Worm (Caenorhabditis elegans): ENCODE measurements around the gene H25K10.2.

Gene H25K10.2

ce11 chrIV:16238555-16238954 lies 27.7 kb upstream of the H25K10.2 start, which contains the start of gene srw-61:
srw-61 (minus strand) TSS chrIV:16238655.
- TF ChIP-seq npax-4 (tag; optimal IDR thresholded peaks at IDR 0.05) (no peak), nhr-11 (tag; optimal IDR thresholded peaks at IDR 0.05) (no peak), tbx-7 (tag; optimal IDR thresholded peaks at IDR 0.05) (no peak), Y22D7AL.16 (tag; optimal IDR thresholded peaks at IDR 0.05) (no peak), dmd-4 (tag; optimal IDR thresholded peaks at IDR 0.05; ENCODE audit: borderline replicate concordance) (no peak)

- no peak for TF ChIP-seq ceh-31 (tag; optimal IDR thresholded peaks at IDR 0.05)
- no peak for TF ChIP-seq fax-1 (tag; optimal IDR thresholded peaks at IDR 0.05)
- no peak for TF ChIP-seq unc-86 (tag; optimal IDR thresholded peaks at IDR 0.05)
- TF ChIP-seq sox-2 (GFP tag; IDR thresholded peaks at IDR 0.05), result no peak
- no peak for TF ChIP-seq lim-6 (tag; optimal IDR thresholded peaks at IDR 0.05)
- no peak for TF ChIP-seq hlh-30 (tag; optimal IDR thresholded peaks at IDR 0.05; ENCODE audit: insufficient read depth)
- TF ChIP-seq Y22D7AL.16 (tag; optimal IDR thresholded peaks at IDR 0.05), result no peak
- no peak for TF ChIP-seq ceh-14 (tag; optimal IDR thresholded peaks at IDR 0.05)
- TF ChIP-seq nhr-232 (tag; optimal IDR thresholded peaks at IDR 0.05), result no peak
- no peak for TF ChIP-seq elt-2 (tag; optimal IDR thresholded peaks at IDR 0.05)
- no peak for TF ChIP-seq unc-42 (tag; optimal IDR thresholded peaks at IDR 0.05)
- TF ChIP-seq zip-5 (tag; optimal IDR thresholded peaks at IDR 0.05), result no peak
- no peak for TF ChIP-seq ceh-9 (tag; optimal IDR thresholded peaks at IDR 0.05)
- no peak for TF ChIP-seq unc-3 (GFP tag; conservative IDR thresholded peaks at IDR 0.05)
- TF ChIP-seq unc-3 (tag; optimal IDR thresholded peaks at IDR 0.05), result no peak
- TF ChIP-seq ztf-16 (tag; optimal IDR thresholded peaks at IDR 0.05), result no peak
- no peak for TF ChIP-seq fkh-10 (GFP tag; optimal IDR thresholded peaks at IDR 0.05)
Measured at ce11 chrIV:16236827-16237226, 26.0 kb upstream of the H25K10.2 start.

- TF ChIP-seq eyg-1 (tag; optimal IDR thresholded peaks at IDR 0.05) (no peak), pqm-1 (tag; optimal IDR thresholded peaks at IDR 0.05) (no peak), ztf-16 (tag; optimal IDR thresholded peaks at IDR 0.05) (no peak), hlh-8 (tag; optimal IDR thresholded peaks at IDR 0.05) (no peak), ceh-24 (tag; optimal IDR thresholded peaks at IDR 0.05) (no peak), C38D4.7 (GFP tag; optimal IDR thresholded peaks at IDR 0.05) (no peak), hlh-13 (GFP tag; optimal IDR thresholded peaks at IDR 0.05) (no peak), unc-3 (GFP tag; conservative IDR thresholded peaks at IDR 0.05) (no peak), unc-3 (tag; optimal IDR thresholded peaks at IDR 0.05) (no peak), pha-2 (tag; optimal IDR thresholded peaks at IDR 0.05) (no peak), nhr-232 (tag; optimal IDR thresholded peaks at IDR 0.05) (no peak), unc-42 (tag; optimal IDR thresholded peaks at IDR 0.05) (no peak), pros-1 (tag; optimal IDR thresholded peaks at IDR 0.05) (no peak), pha-4 (tag; optimal IDR thresholded peaks at IDR 0.05) (no peak), pat-9 (tag; optimal IDR thresholded peaks at IDR 0.05) (no peak)
Measured at ce11 chrIV:16233028-16233427, 22.2 kb upstream of the H25K10.2 start, which contains the start of the genes hpa-1 and irld-39. hpa-1 (minus strand) TSS chrIV:16233128. irld-39 (plus strand) TSS chrIV:16233148.

DNA sequence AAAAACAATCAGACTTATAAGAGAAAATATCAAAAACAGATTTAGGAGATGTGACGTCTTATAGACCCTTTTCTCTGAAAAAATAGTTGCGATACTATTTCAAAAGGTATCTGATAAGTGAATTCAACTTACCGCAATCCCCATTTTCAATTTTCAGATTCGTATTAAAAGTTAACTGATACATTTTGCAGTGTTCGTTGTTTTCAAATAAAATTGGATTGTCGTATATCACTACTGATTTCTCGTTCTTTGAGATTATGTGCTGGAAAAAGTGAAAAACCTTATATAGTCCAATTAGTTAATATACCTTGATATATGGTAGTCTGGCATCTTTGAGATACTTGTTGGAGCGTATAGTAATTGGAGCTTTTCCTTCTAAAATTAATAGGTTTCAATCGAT lies 19.7 kb upstream of the H25K10.2 start:
- TF ChIP-seq odd-2 (tag; optimal IDR thresholded peaks at IDR 0.05) (no peak), tbx-2 (tag; optimal IDR thresholded peaks at IDR 0.05) (no peak), npax-4 (tag; optimal IDR thresholded peaks at IDR 0.05) (no peak), K09A11.1 (tag; optimal IDR thresholded peaks at IDR 0.05; ENCODE audit: insufficient read depth) (no peak), ceh-9 (tag; optimal IDR thresholded peaks at IDR 0.05) (no peak), zip-5 (tag; optimal IDR thresholded peaks at IDR 0.05) (no peak), eyg-1 (tag; optimal IDR thresholded peaks at IDR 0.05) (no peak)

DNA sequence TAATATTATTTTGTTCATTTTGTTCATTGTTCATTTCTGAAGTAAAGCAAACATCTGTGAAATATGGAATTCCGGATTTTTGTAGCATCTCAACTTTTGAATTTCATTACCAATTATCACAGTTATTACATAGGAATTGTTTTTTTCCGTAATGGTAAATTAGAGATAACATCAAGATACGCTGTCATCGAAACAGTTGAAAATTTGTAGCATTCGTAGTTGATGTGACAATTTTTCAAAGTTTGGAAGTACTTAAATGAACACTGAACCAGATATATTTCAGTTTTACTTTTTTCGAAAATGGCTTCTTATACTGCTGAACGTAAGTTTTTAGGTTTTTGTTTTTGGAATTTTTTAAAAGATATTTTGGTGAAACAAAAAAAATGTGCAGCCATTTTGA lies 14.9 kb upstream of the H25K10.2 start, which contains the start of gene H25K10.4:
Gene H25K10.4 (plus strand): TSS at position 301 of the 400 bp plus-strand sequence.
- TF ChIP-seq T23F11.4 (GFP tag; optimal IDR thresholded peaks at IDR 0.05) (no peak), F13H6.1 (tag; optimal IDR thresholded peaks at IDR 0.05) (no peak), hlh-15 (tag; optimal IDR thresholded peaks at IDR 0.05) (no peak), rnt-1 (tag; optimal IDR thresholded peaks at IDR 0.05) (no peak), mec-3 (tag; optimal IDR thresholded peaks at IDR 0.05; ENCODE audit: borderline replicate concordance) (no peak)

All from whole organism, late embryonic.